Worm (Caenorhabditis elegans): ENCODE measurements around the gene Y17D7B.2.

ce11 chrV:18806409-18806808, 18.9 kb downstream of the Y17D7B.2 start, which contains the start of gene sri-10:
- no peak for TF ChIP-seq flt-1 (GFP tag; IDR thresholded peaks at IDR 0.05)
- TF ChIP-seq hnd-1 (tag; optimal IDR thresholded peaks at IDR 0.05): no peak
- TF ChIP-seq ceh-36 (tag; optimal IDR thresholded peaks at IDR 0.05): no peak
- TF ChIP-seq F13C5.2 (tag; optimal IDR thresholded peaks at IDR 0.05): no peak
- no peak for TF ChIP-seq hmbx-1 (tag; optimal IDR thresholded peaks at IDR 0.05)
- TF ChIP-seq ama-1 (optimal IDR thresholded peaks at IDR 0.05): no peak
- TF ChIP-seq sea-1 (GFP tag; conservative IDR thresholded peaks at IDR 0.05): no peak
- TF ChIP-seq B0310.2 (tag; optimal IDR thresholded peaks at IDR 0.05): no peak
- no peak for TF ChIP-seq hmg-4 (GFP tag; optimal IDR thresholded peaks at IDR 0.05)

Measured in whole organism, early embryonic.